Fruit fly (Drosophila melanogaster) whole organism, prepupa: ENCODE data around the gene amn.

Experiments used
- CG10631 ChIP-seq: fragments of 200-800 bp; sonication (Bioruptor generic); optimal IDR thresholded peaks from 2 replicates; lab custom pipeline; 2016; ENCODE audit warnings: missing biosample characterization, missing genetic modification characterization
- CG10669 ChIP-seq: fragments of 200-800 bp; sonication (Bioruptor generic); optimal IDR thresholded peaks from 3 replicates; lab custom pipeline; 2018; ENCODE audit warnings: missing biosample characterization, mild to moderate bottlenecking, missing genetic modification characterization, moderate library complexity
- CG11762 ChIP-seq: fragments of 200-800 bp; sonication (Bioruptor generic); optimal IDR thresholded peaks from 3 replicates; lab custom pipeline; 2016; ENCODE audit warnings: missing biosample characterization, missing genetic modification characterization; ENCODE audit not compliant: insufficient read depth
- CG15336 ChIP-seq: fragments of 200-800 bp; sonication (Bioruptor generic); IDR thresholded peaks from 2 replicates; pipeline ENCODE4 v1.3.6; 2022; ENCODE audit warnings: missing biosample characterization, missing genetic modification characterization
- CG1621 ChIP-seq: fragments of 200-800 bp; sonication (Bioruptor generic); optimal IDR thresholded peaks from 3 replicates; lab custom pipeline; 2018; ENCODE audit warnings: missing biosample characterization, mild to moderate bottlenecking, missing genetic modification characterization
- CG16779 ChIP-seq: fragments of 200-800 bp; sonication (Bioruptor generic); optimal IDR thresholded peaks from 3 replicates; lab custom pipeline; 2017; ENCODE audit warnings: missing biosample characterization, mild to moderate bottlenecking, missing genetic modification characterization
- CG3032 ChIP-seq: fragments of 200-800 bp; optimal IDR thresholded peaks from 2 replicates; lab custom pipeline; 2019; ENCODE audit warnings: missing biosample characterization, mild to moderate bottlenecking, missing genetic modification characterization, moderate library complexity
- CG31627 ChIP-seq: fragments of 200-800 bp; sonication (Bioruptor generic); optimal IDR thresholded peaks from 3 replicates; lab custom pipeline; 2016; ENCODE audit warnings: missing biosample characterization, missing genetic modification characterization
- CG32006 ChIP-seq: fragments of 200-800 bp; sonication (Bioruptor generic); optimal IDR thresholded peaks from 3 replicates; lab custom pipeline; 2017; ENCODE audit warnings: missing biosample characterization, mild to moderate bottlenecking, missing genetic modification characterization
- CG34406 ChIP-seq: fragments of 200-800 bp; sonication (Bioruptor generic); optimal IDR thresholded peaks from 3 replicates; lab custom pipeline; 2016; ENCODE audit warnings: missing biosample characterization, missing genetic modification characterization
- CG3919 ChIP-seq: fragments of 200-800 bp; sonication (Bioruptor generic); optimal IDR thresholded peaks from 3 replicates; lab custom pipeline; 2016; ENCODE audit warnings: missing biosample characterization, missing genetic modification characterization
- CG6276 ChIP-seq: fragments of 200-800 bp; sonication (Bioruptor generic); optimal IDR thresholded peaks from 2 replicates; lab custom pipeline; 2017; ENCODE audit warnings: missing biosample characterization, mild to moderate bottlenecking, missing genetic modification characterization
- CG6792 ChIP-seq: fragments of 200-800 bp; sonication (Bioruptor generic); optimal IDR thresholded peaks from 3 replicates; lab custom pipeline; 2016; ENCODE audit warnings: missing biosample characterization, missing genetic modification characterization
- CG6808 ChIP-seq: fragments of 200-800 bp; sonication (Bioruptor generic); optimal IDR thresholded peaks from 3 replicates; lab custom pipeline; 2017; ENCODE audit warnings: missing biosample characterization, missing genetic modification characterization, mild to moderate bottlenecking, moderate library complexity, missing genetic modification reagents
- CG6854 ChIP-seq: fragments of 200-800 bp; sonication (Bioruptor generic); optimal IDR thresholded peaks from 2 replicates; lab custom pipeline; 2017; ENCODE audit warnings: missing biosample characterization, mild to moderate bottlenecking, missing genetic modification characterization
- CG8119 ChIP-seq: fragments of 200-800 bp; sonication (Bioruptor generic); IDR thresholded peaks from 3 replicates; pipeline ENCODE4 v1.3.6; 2022; ENCODE audit warnings: missing biosample characterization, missing genetic modification characterization
- CG9139 ChIP-seq: fragments of 200-800 bp; sonication (Bioruptor generic); optimal IDR thresholded peaks from 3 replicates; lab custom pipeline; 2017; ENCODE audit warnings: missing biosample characterization, mild to moderate bottlenecking, missing genetic modification characterization
- Ets21C ChIP-seq: fragments of 200-800 bp; sonication (Bioruptor generic); optimal IDR thresholded peaks from 3 replicates; lab custom pipeline; 2016; ENCODE audit warnings: missing biosample characterization, missing genetic modification characterization
- Ets96B ChIP-seq: fragments of 200-800 bp; optimal IDR thresholded peaks from 2 replicates; lab custom pipeline; 2019; ENCODE audit warnings: missing biosample characterization, mild to moderate bottlenecking, missing genetic modification characterization, moderate library complexity
- Hr38 ChIP-seq: sonication (Bioruptor generic); optimal IDR thresholded peaks from 2 replicates; lab custom pipeline; 2016; ENCODE audit warnings: missing biosample characterization, missing genetic modification characterization
- Hr39 ChIP-seq: fragments of 200-800 bp; sonication (Bioruptor generic); optimal IDR thresholded peaks from 2 replicates; lab custom pipeline; 2016; ENCODE audit warnings: missing biosample characterization, missing genetic modification characterization
- Hr4 ChIP-seq: fragments of 200-800 bp; sonication (Bioruptor generic); optimal IDR thresholded peaks from 3 replicates; lab custom pipeline; 2016; ENCODE audit warnings: missing biosample characterization, missing genetic modification characterization
- Lpt ChIP-seq: fragments of 200-800 bp; sonication (Bioruptor generic); optimal IDR thresholded peaks from 3 replicates; lab custom pipeline; 2016; ENCODE audit warnings: missing biosample characterization, missing genetic modification characterization
- Met ChIP-seq: fragments of 200-800 bp; sonication (Bioruptor generic); optimal IDR thresholded peaks from 3 replicates; lab custom pipeline; 2016; ENCODE audit warnings: missing biosample characterization, missing genetic modification characterization
- OdsH ChIP-seq: fragments of 200-800 bp; sonication (Bioruptor generic); optimal IDR thresholded peaks from 3 replicates; lab custom pipeline; 2016; ENCODE audit warnings: missing biosample characterization, missing genetic modification characterization
- Smox ChIP-seq: fragments of 200-800 bp; sonication (Bioruptor generic); optimal IDR thresholded peaks from 3 replicates; lab custom pipeline; 2016; ENCODE audit warnings: missing biosample characterization, missing genetic modification characterization
- Sox102F ChIP-seq: fragments of 200-800 bp; sonication (Bioruptor generic); optimal IDR thresholded peaks from 2 replicates; lab custom pipeline; 2016; ENCODE audit warnings: missing biosample characterization, mild to moderate bottlenecking, missing genetic modification characterization
- Sox14 ChIP-seq: fragments of 200-800 bp; sonication (Bioruptor generic); optimal IDR thresholded peaks from 3 replicates; lab custom pipeline; 2016; ENCODE audit warnings: missing biosample characterization, missing genetic modification characterization
- Sox15 ChIP-seq: fragments of 200-800 bp; sonication (Bioruptor generic); optimal IDR thresholded peaks from 3 replicates; lab custom pipeline; 2016; ENCODE audit warnings: missing biosample characterization, missing genetic modification characterization
- achi ChIP-seq: fragments of 200-800 bp; sonication (Bioruptor generic); optimal IDR thresholded peaks from 3 replicates; lab custom pipeline; 2016; ENCODE audit warnings: missing biosample characterization, missing genetic modification characterization
- acj6 ChIP-seq: fragments of 200-800 bp; sonication (Bioruptor generic); optimal IDR thresholded peaks from 3 replicates; lab custom pipeline; 2016; ENCODE audit warnings: missing biosample characterization, missing genetic modification characterization
- cyc ChIP-seq: fragments of 200-800 bp; sonication (Bioruptor generic); optimal IDR thresholded peaks from 3 replicates; lab custom pipeline; 2016; ENCODE audit warnings: missing biosample characterization, missing genetic modification characterization
- dac ChIP-seq: fragments of 200-800 bp; sonication (Bioruptor generic); optimal IDR thresholded peaks from 2 replicates; lab custom pipeline; 2017; ENCODE audit warnings: missing biosample characterization, mild to moderate bottlenecking, missing genetic modification characterization
- dsx ChIP-seq: fragments of 200-800 bp; optimal IDR thresholded peaks from 3 replicates; lab custom pipeline; 2019; ENCODE audit warnings: missing biosample characterization, mild to moderate bottlenecking, missing genetic modification characterization, moderate library complexity; ENCODE audit not compliant: poor library complexity, severe bottlenecking
- esn ChIP-seq: fragments of 200-800 bp; sonication (Bioruptor generic); optimal IDR thresholded peaks from 2 replicates; lab custom pipeline; 2016; ENCODE audit warnings: missing biosample characterization, mild to moderate bottlenecking, missing genetic modification characterization, moderate library complexity
- fd59A ChIP-seq: fragments of 200-800 bp; sonication (Bioruptor generic); optimal IDR thresholded peaks from 2 replicates; lab custom pipeline; 2017; ENCODE audit warnings: missing biosample characterization, mild to moderate bottlenecking, missing genetic modification characterization, missing genetic modification reagents
- fd85E ChIP-seq: fragments of 200-800 bp; sonication (Bioruptor generic); optimal IDR thresholded peaks from 3 replicates; lab custom pipeline; 2016; ENCODE audit warnings: missing biosample characterization, missing genetic modification characterization
- fkh ChIP-seq: fragments of 200-800 bp; sonication (Bioruptor generic); optimal IDR thresholded peaks from 3 replicates; lab custom pipeline; 2017; ENCODE audit warnings: missing biosample characterization, mild to moderate bottlenecking, missing genetic modification characterization, moderate library complexity
- lz ChIP-seq: fragments of 200-800 bp; sonication (Bioruptor generic); optimal IDR thresholded peaks from 3 replicates; lab custom pipeline; 2016; ENCODE audit warnings: missing biosample characterization, missing genetic modification characterization
- pdm3 ChIP-seq: fragments of 200-800 bp; sonication (Bioruptor generic); optimal IDR thresholded peaks from 3 replicates; lab custom pipeline; 2016; ENCODE audit warnings: missing biosample characterization, missing genetic modification characterization
- salr ChIP-seq, 2 experiments: fragments of 200-800 bp; sonication (Bioruptor generic); optimal IDR thresholded peaks; 3 replicates each; lab custom pipeline; 2016 to 2018; ENCODE audit warnings: missing biosample characterization in 2 of 2, missing genetic modification characterization in 2 of 2, mild to moderate bottlenecking in 1 of 2
- spab ChIP-seq: fragments of 200-800 bp; sonication (Bioruptor generic); optimal IDR thresholded peaks from 2 replicates; lab custom pipeline; 2017; ENCODE audit warnings: missing biosample characterization, mild to moderate bottlenecking, missing genetic modification characterization, missing genetic modification reagents
- ss ChIP-seq, 2 experiments: fragments of 200-800 bp; sonication (Bioruptor generic); optimal IDR thresholded peaks; 2 replicates in 1 of 2; 3 replicates in 1 of 2; lab custom pipeline; 2017 to 2018; ENCODE audit warnings: mild to moderate bottlenecking in 2 of 2, missing biosample characterization in 2 of 2, missing genetic modification characterization in 2 of 2, moderate library complexity in 1 of 2
- vri ChIP-seq: fragments of 200-800 bp; sonication (Bioruptor generic); optimal IDR thresholded peaks from 3 replicates; lab custom pipeline; 2016; ENCODE audit warnings: missing biosample characterization, mild to moderate bottlenecking, missing genetic modification characterization

The amn gene

DNA sequence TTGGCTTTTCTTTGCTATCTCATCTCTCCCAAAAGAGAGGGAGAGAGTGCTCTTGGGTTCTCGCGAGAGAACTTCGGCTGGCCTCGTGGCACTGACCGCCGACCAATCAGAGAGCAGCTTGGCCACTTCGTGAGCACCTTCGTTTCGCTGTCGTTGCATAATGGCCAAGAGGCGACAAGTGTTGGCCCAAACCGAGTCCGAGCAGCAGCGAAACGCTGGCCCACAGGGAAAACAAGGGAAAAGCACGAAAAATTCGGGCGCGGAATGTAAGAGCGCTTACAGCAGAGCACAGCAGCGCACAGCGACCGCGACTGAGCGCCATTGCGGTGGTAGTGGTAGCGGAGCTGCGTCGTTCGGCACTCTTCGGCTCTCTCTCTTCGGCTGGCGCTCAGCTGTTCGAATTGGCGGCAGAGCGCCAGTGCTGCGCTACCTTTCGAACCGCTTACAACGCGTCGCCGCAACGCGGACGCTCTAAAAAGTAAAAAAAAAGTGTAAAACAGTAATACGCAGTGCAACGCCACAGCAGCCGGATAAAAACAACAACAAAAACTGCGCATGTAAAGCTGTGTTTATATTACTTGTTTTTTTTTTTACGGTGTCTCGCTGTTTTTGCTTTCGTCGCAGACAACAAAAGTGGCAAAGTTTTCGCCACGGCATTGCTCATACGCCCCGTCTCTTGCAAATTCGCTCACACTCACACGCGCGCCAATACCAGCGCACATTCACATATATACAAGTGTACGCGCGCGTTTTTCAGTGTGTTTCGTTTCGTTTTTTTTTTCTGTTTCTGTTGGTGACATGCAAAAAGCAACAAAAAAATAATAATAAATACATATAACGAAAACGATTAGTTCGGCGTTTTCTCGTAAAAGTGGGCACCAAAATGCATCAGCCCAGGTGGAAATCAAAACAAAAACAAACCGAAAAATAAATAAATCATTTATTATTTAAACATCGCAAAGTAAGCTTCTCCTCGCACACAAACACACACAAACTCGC is 2.6 kb downstream of the amn start (continued):
- TF ChIP-seq CG3032 (no peak), CG10669 (GFP tag; lab: Kevin White, UChicago) (peak; percentile 24), lz (peak; percentile 6), Ets96B (tag; lab: Kevin White, UChicago) (no peak), fd85E (GFP tag; lab: Kevin White, UChicago) (no peak), CG11762 (peak; percentile 55), Hr38 (GFP tag; lab: Kevin White, UChicago) (no peak), CG6276 (GFP tag; lab: Kevin White, UChicago) (peak; percentile 76), CG3919 (GFP tag; lab: Kevin White, UChicago) (peak; percentile 65), CG16779 (peak; percentile 72), Sox102F (no peak), fd59A (GFP tag; lab: Kevin White, UChicago) (peak; percentile 18), achi (GFP tag; lab: Kevin White, UChicago) (peak; percentile 46), CG10631 (GFP tag; lab: Kevin White, UChicago) (peak; percentile 15), CG6808 (GFP tag; lab: Kevin White, UChicago) (peak; percentile 75), dac (GFP tag; lab: Kevin White, UChicago) (peak; percentile 58), Hr4 (GFP tag; lab: Kevin White, UChicago) (no peak), CG6792 (GFP tag; lab: Kevin White, UChicago) (peak; percentile 16), Sox15 (GFP tag; lab: Kevin White, UChicago) (no peak), CG6854 (GFP tag; lab: Kevin White, UChicago) (peak; percentile 68), CG34406 (GFP tag; lab: Kevin White, UChicago) (peak; percentile 21), Hr39 (GFP tag; lab: Kevin White, UChicago) (no peak), Met (no peak), Smox (GFP tag; lab: Kevin White, UChicago) (peak; percentile 21), CG9139 (peak; percentile 57), ss (GFP tag; optimal IDR thresholded peaks at IDR 0.05; lab: Kevin White, UChicago) (peak; percentile 77), Lpt (GFP tag; lab: Kevin White, UChicago) (peak; percentile 15), vri (GFP tag; lab: Kevin White, UChicago) (peak; percentile 95)

DNA sequence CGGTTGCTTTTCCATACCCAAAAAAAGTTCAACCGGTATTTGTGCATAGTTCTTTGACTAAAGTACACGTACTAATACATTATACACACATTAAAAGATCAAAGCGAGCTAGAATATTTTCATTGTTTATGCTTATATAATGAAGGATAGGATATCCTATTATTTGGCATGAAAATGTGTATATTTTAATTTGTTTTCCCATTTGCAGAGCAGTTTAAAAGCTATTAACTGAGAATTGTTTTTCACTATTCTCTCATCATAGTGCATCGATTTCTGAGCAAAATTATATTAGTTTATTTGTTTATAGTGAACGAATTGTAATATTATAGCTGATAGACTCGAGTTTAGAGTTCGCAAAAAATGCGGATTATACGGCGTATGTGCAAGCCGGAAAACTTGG is 3.3 kb downstream of the amn start:
- peak; percentile 3 for TF ChIP-seq Hr4 (GFP tag; lab: Kevin White, UChicago)
- no peak for TF ChIP-seq CG1621 (tag; lab: Kevin White, UChicago)
- TF ChIP-seq CG32006: peak; percentile 24

DNA sequence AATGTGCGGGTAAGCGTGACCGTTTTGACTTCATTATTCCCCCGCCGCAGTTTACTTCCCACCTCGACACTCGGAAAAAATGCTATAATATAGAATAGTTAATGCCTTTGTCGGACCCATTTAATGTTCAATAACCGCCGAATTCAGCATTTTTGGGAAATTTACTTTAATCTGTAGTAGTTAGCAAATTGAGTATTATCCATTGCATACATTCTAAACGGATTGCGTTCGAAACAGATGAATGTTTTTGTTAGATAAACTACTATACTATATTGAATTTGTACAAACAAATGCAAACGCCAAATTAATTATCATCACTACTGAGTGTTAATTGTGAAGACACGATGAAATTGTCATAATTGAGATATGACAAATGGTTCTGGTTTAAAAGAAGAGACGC is 5.7 kb downstream of the amn start:
- TF ChIP-seq CG11762 (no peak), esn (GFP tag; lab: Kevin White, UChicago) (peak; percentile 24), spab (no peak), Ets21C (GFP tag; lab: Kevin White, UChicago) (no peak), CG9139 (no peak), salr (GFP tag; optimal IDR thresholded peaks at IDR 0.05; lab: Kevin White, UChicago) (peak in 1 of 2 experiments; percentile 9), achi (GFP tag; lab: Kevin White, UChicago) (peak; percentile 30), cyc (GFP tag; lab: Kevin White, UChicago) (no peak), CG15336 (GFP tag; lab: Robert Waterston, UW) (no peak), CG10669 (GFP tag; lab: Kevin White, UChicago) (peak; percentile 20), Ets96B (tag; lab: Kevin White, UChicago) (no peak), Sox102F (no peak), acj6 (peak; percentile 21), CG6792 (GFP tag; lab: Kevin White, UChicago) (peak; percentile 20), OdsH (GFP tag; lab: Kevin White, UChicago) (peak; percentile 32), CG6276 (GFP tag; lab: Kevin White, UChicago) (no peak), pdm3 (peak; percentile 7), CG1621 (tag; lab: Kevin White, UChicago) (no peak), CG10631 (GFP tag; lab: Kevin White, UChicago) (peak; percentile 8), CG31627 (no peak), CG3032 (peak; percentile 4), CG8119 (GFP tag; lab: Robert Waterston, UW) (no peak), dac (GFP tag; lab: Kevin White, UChicago) (no peak), dsx (no peak), fkh (GFP tag; lab: Kevin White, UChicago) (no peak), Sox14 (GFP tag; lab: Kevin White, UChicago) (no peak), Smox (GFP tag; lab: Kevin White, UChicago) (peak; percentile 5)
